Fruit fly (Drosophila melanogaster): Measurements from ENCODE around the gene CG12590.

CG12590 gene

dm6 chr3R:5125832-5126231, 33.6 kb upstream of the CG12590 start:
- TF ChIP-seq gro (GFP tag; optimal IDR thresholded peaks at IDR 0.05) (no peak), D19A (tag; optimal IDR thresholded peaks at IDR 0.05) (no peak), CG11085 (GFP tag; IDR thresholded peaks at IDR 0.05) (no peak), yki (optimal IDR thresholded peaks at IDR 0.05) (no peak), Doc3 (GFP tag; IDR thresholded peaks at IDR 0.05; ENCODE audit: partially characterized antibody) (no peak), CG4404 (GFP tag; IDR thresholded peaks at IDR 0.05) (no peak), Lpt (GFP tag; optimal IDR thresholded peaks at IDR 0.05) (no peak), CG11247 (GFP tag; IDR thresholded peaks at IDR 0.05) (no peak), nau (GFP tag; optimal IDR thresholded peaks at IDR 0.05) (no peak), Hr3 (GFP tag; optimal IDR thresholded peaks at IDR 0.05) (no peak), HLH4C (GFP tag; IDR thresholded peaks at IDR 0.05; ENCODE audit: partially characterized antibody) (no peak), gsb-n (tag; optimal IDR thresholded peaks at IDR 0.05) (peak; percentile 40), CG31441 (GFP tag; IDR thresholded peaks at IDR 0.05) (no peak), schlank (tag; optimal IDR thresholded peaks at IDR 0.05) (no peak), CHES-1-like (GFP tag; optimal IDR thresholded peaks at IDR 0.05) (no peak), CG7745 (tag; optimal IDR thresholded peaks at IDR 0.05) (no peak), sim (GFP tag; IDR thresholded peaks at IDR 0.05) (no peak), CG2875 (GFP tag; optimal IDR thresholded peaks at IDR 0.05) (no peak), hbn (GFP tag; IDR thresholded peaks at IDR 0.05; ENCODE audit: partially characterized antibody) (no peak), trem (tag; optimal IDR thresholded peaks at IDR 0.05) (peak; percentile 45), bbx (GFP tag; IDR thresholded peaks at IDR 0.05; ENCODE audit: partially characterized antibody) (no peak), Med (GFP tag) (peak; percentile 52), sr (GFP tag; IDR thresholded peaks at IDR 0.05) (no peak), pho (GFP tag; optimal IDR thresholded peaks at IDR 0.05) (no peak), CG14441 (GFP tag; IDR thresholded peaks at IDR 0.05) (no peak), CG11723 (GFP tag; optimal IDR thresholded peaks at IDR 0.05) (no peak), CG1832 (GFP tag; optimal IDR thresholded peaks at IDR 0.05) (no peak), Abd-B (GFP tag; optimal IDR thresholded peaks at IDR 0.05) (no peak), E2f1 (GFP tag; IDR thresholded peaks at IDR 0.05) (no peak), Blimp-1 (GFP tag; optimal IDR thresholded peaks at IDR 0.05) (no peak), nerfin-1 (tag; optimal IDR thresholded peaks at IDR 0.05) (peak; percentile 15), CG10462 (GFP tag; optimal IDR thresholded peaks at IDR 0.05) (no peak), Dll (GFP tag; IDR thresholded peaks at IDR 0.05; ENCODE audit: partially characterized antibody) (no peak), TFAM (GFP tag; optimal IDR thresholded peaks at IDR 0.05) (no peak), CG10431 (GFP tag; optimal IDR thresholded peaks at IDR 0.05) (no peak), cad (GFP tag; optimal IDR thresholded peaks at IDR 0.05) (peak; percentile 78), Dip2 (GFP tag; IDR thresholded peaks at IDR 0.05) (no peak), CG15601 (tag; optimal IDR thresholded peaks at IDR 0.05) (no peak), ara (GFP tag; IDR thresholded peaks at IDR 0.05) (no peak), Atf-2 (GFP tag; optimal IDR thresholded peaks at IDR 0.05) (no peak), Deaf1 (tag; optimal IDR thresholded peaks at IDR 0.05) (peak; percentile 64), Xrp1 (GFP tag; IDR thresholded peaks at IDR 0.05) (no peak), CG13894 (tag; optimal IDR thresholded peaks at IDR 0.05) (no peak), D (optimal IDR thresholded peaks at IDR 0.05) (no peak), D (GFP tag; optimal IDR thresholded peaks at IDR 0.05) (no peak), pros (GFP tag; optimal IDR thresholded peaks at IDR 0.05) (peak; percentile 92), stc (GFP tag; IDR thresholded peaks at IDR 0.05) (no peak), CG6689 (GFP tag; IDR thresholded peaks at IDR 0.05) (no peak), D19B (GFP tag; optimal IDR thresholded peaks at IDR 0.05) (no peak), CG10274 (GFP tag; optimal IDR thresholded peaks at IDR 0.05) (no peak), Kr (GFP tag; optimal IDR thresholded peaks at IDR 0.05) (peak; percentile 67), kay (GFP tag; optimal IDR thresholded peaks at IDR 0.05) (no peak), CG4424 (GFP tag; optimal IDR thresholded peaks at IDR 0.05) (no peak)
